Worm (Caenorhabditis elegans) whole organism, young adult: ENCODE results near the gene C54F6.20.

Source experiments
- B0019.2 ChIP-seq: fragments of 200-800 bp; sonication (Bioruptor generic); conservative IDR thresholded peaks from 2 replicates; pipeline ENCODE4 v1.3.6; 2022; ENCODE audit warnings: missing genetic modification reagents, missing genetic modification characterization, missing compliant biosample characterization
- ama-1 ChIP-seq, 3 experiments: fragments of 150-350 bp in 1 of 3; sonication (generic microtip) in 2 of 3; optimal IDR thresholded peaks; 2 replicates each; lab custom pipeline; 2014 to 2018; ENCODE audit warnings: missing biosample characterization in 2 of 3, missing genetic modification characterization in 2 of 3, missing genetic modification reagents in 2 of 3
- attf-3 ChIP-seq: fragments of 200-800 bp; sonication (Bioruptor generic); conservative IDR thresholded peaks from 2 replicates; pipeline ENCODE4 v1.3.6; 2022; ENCODE audit warnings: missing genetic modification reagents, missing genetic modification characterization, missing compliant biosample characterization
- fkh-3 ChIP-seq: sonication (generic microtip); optimal IDR thresholded peaks from 2 replicates; lab custom pipeline; 2016; ENCODE audit warnings: mild to moderate bottlenecking, missing genetic modification characterization, missing compliant biosample characterization
- lin-26 ChIP-seq: fragments of 200-800 bp; sonication (Bioruptor generic); IDR thresholded peaks from 2 replicates; pipeline ENCODE4 v1.3.6; 2022; ENCODE audit warnings: missing genetic modification reagents, missing genetic modification characterization, missing compliant biosample characterization
- pha-4 ChIP-seq: fragments of 150-350 bp; sonication (generic microtip); optimal IDR thresholded peaks from 2 replicates; lab custom pipeline; 2014; ENCODE audit warnings: missing biosample characterization, missing genetic modification reagents, missing genetic modification characterization
- tbp1 ChIP-seq: fragments of 200-800 bp; sonication (Bioruptor generic); optimal IDR thresholded peaks from 2 replicates; lab custom pipeline; 2018; ENCODE audit warnings: mild to moderate bottlenecking, missing genetic modification characterization, missing compliant biosample characterization
- zfh-2 ChIP-seq: fragments of 200-800 bp; sonication (Bioruptor generic); conservative IDR thresholded peaks from 2 replicates; pipeline ENCODE4 v1.3.6; 2022; ENCODE audit warnings: missing genetic modification reagents, missing genetic modification characterization, missing compliant biosample characterization

- TF ChIP-seq pha-4 (tag; lab: Kevin White, UChicago) (no peak), zfh-2 (GFP tag; lab: Robert Waterston, UW) (no peak), tbp1 (GFP tag; lab: Kevin White, UChicago) (peak; percentile 90), ama-1 (optimal IDR thresholded peaks at IDR 0.05; lab: Kevin White, UChicago) (no peak), ama-1 (GFP tag; optimal IDR thresholded peaks at IDR 0.05; lab: Kevin White, UChicago) (no peak), attf-3 (GFP tag; lab: Robert Waterston, UW) (no peak), fkh-3 (tag; lab: Kevin White, UChicago) (no peak), lin-26 (peak; percentile 55; the same call in 1 of the 2 replicates), B0019.2 (GFP tag; lab: Robert Waterston, UW) (no peak)
Observed at ce11 chrV:7506207-7506606, 18.3 kb upstream of the C54F6.20 start.
